Worm (Caenorhabditis elegans) whole organism, L1 larva: ENCODE data around the gene smrc-1.
A peak's percentile ranks its signal among the peaks of the same experiment; 100 is the strongest.

Experiments used
- C34B4.2 ChIP-seq: sonication (generic microtip); optimal IDR thresholded peaks from 2 replicates; lab custom pipeline; 2017; ENCODE audit warnings: mild to moderate bottlenecking, missing genetic modification characterization, missing compliant biosample characterization
- F16B12.6 ChIP-seq: fragments of 150-350 bp; optimal IDR thresholded peaks from 2 replicates; lab custom pipeline; 2014; ENCODE audit warnings: missing biosample characterization, missing genetic modification characterization
- Y116A8C.19 ChIP-seq: sonication (generic microtip); optimal IDR thresholded peaks from 2 replicates; lab custom pipeline; 2016; ENCODE audit warnings: missing compliant biosample characterization, missing genetic modification characterization, borderline replicate concordance
- alr-1 ChIP-seq: fragments of 200-800 bp; sonication (Bioruptor generic); optimal IDR thresholded peaks from 2 replicates; lab custom pipeline; 2018; ENCODE audit warnings: borderline replicate concordance, mild to moderate bottlenecking, missing genetic modification characterization, missing compliant biosample characterization
- aly-2 ChIP-seq: fragments of 150-350 bp; optimal IDR thresholded peaks from 2 replicates; lab custom pipeline; 2014; ENCODE audit warnings: missing biosample characterization, missing genetic modification characterization
- blmp-1 ChIP-seq: fragments of 150-350 bp; optimal IDR thresholded peaks from 2 replicates; lab custom pipeline; 2014; ENCODE audit warnings: missing biosample characterization, missing genetic modification characterization
- ceh-63 ChIP-seq: fragments of 200-800 bp; sonication (Bioruptor generic); optimal IDR thresholded peaks from 2 replicates; lab custom pipeline; 2018; ENCODE audit warnings: mild to moderate bottlenecking, missing genetic modification characterization, missing compliant biosample characterization
- ceh-82 ChIP-seq, 3 experiments: fragments of 150-350 bp in 1 of 3; sonication (generic microtip) in 2 of 3; optimal IDR thresholded peaks; 2 replicates each; lab custom pipeline; 2014 to 2017; ENCODE audit warnings: missing biosample characterization in 3 of 3, missing genetic modification characterization in 3 of 3
- ceh-90 ChIP-seq: sonication (generic microtip); optimal IDR thresholded peaks from 2 replicates; lab custom pipeline; 2016; ENCODE audit warnings: missing genetic modification characterization, missing compliant biosample characterization
- ces-1 ChIP-seq: fragments of 150-350 bp; optimal IDR thresholded peaks from 2 replicates; lab custom pipeline; 2014; ENCODE audit warnings: missing biosample characterization, missing genetic modification reagents, missing genetic modification characterization
- dpl-1 ChIP-seq, 3 experiments: fragments of 150-350 bp in 2 of 3; sonication (generic microtip) in 1 of 3; optimal IDR thresholded peaks; 2 replicates each; lab custom pipeline; 2014 to 2017; ENCODE audit warnings: missing biosample characterization in 3 of 3, missing genetic modification characterization in 3 of 3, missing genetic modification reagents in 3 of 3
- efl-1 ChIP-seq, 4 experiments: fragments of 150-350 bp; optimal IDR thresholded peaks in 3 of 4; peaks in 1 of 4; 1 replicate in 1 of 4; 2 replicates in 3 of 4; lab custom pipeline; 2014; ENCODE audit warnings: missing biosample characterization in 2 of 4, missing genetic modification characterization in 2 of 4, missing genetic modification reagents in 2 of 4
- efl-3 ChIP-seq: fragments of 200-800 bp; sonication (Bioruptor generic); optimal IDR thresholded peaks from 2 replicates; lab custom pipeline; 2018; ENCODE audit warnings: mild to moderate bottlenecking, missing genetic modification characterization, missing compliant biosample characterization
- egl-13 ChIP-seq: sonication (generic microtip); optimal IDR thresholded peaks from 2 replicates; lab custom pipeline; 2016; ENCODE audit warnings: missing genotype, missing genetic modification reagents, missing genetic modification characterization, missing compliant biosample characterization
- elt-2 ChIP-seq: sonication (generic microtip); optimal IDR thresholded peaks from 2 replicates; lab custom pipeline; 2016; ENCODE audit warnings: missing genetic modification characterization, mild to moderate bottlenecking, inconsistent platforms, missing compliant biosample characterization, missing genetic modification reagents
- elt-3 ChIP-seq, 6 experiments: fragments of 150-350 bp in 1 of 6; sonication (generic microtip); optimal IDR thresholded peaks; 2 replicates each; lab custom pipeline; 2017 to 2018; ENCODE audit warnings: missing biosample characterization in 6 of 6, missing genetic modification characterization in 6 of 6, inconsistent platforms in 1 of 6
- fkh-4 ChIP-seq: sonication (generic microtip); optimal IDR thresholded peaks from 2 replicates; lab custom pipeline; 2016; ENCODE audit warnings: missing compliant biosample characterization, missing genetic modification characterization, borderline replicate concordance
- fos-1 ChIP-seq: fragments of 150-350 bp; optimal IDR thresholded peaks from 2 replicates; lab custom pipeline; 2014; ENCODE audit warnings: missing biosample characterization, missing genetic modification characterization
- grh-1 ChIP-seq: fragments of 200-800 bp; sonication (Bioruptor generic); IDR thresholded peaks from 2 replicates; pipeline ENCODE4 v1.3.6; 2022; ENCODE audit warnings: missing genetic modification reagents, missing genetic modification characterization, missing compliant biosample characterization
- hpl-2 ChIP-seq: fragments of 150-350 bp; optimal IDR thresholded peaks from 2 replicates; lab custom pipeline; 2014; ENCODE audit warnings: missing biosample characterization, missing genetic modification reagents, missing genetic modification characterization
- irx-1 ChIP-seq: sonication (generic microtip); optimal IDR thresholded peaks from 2 replicates; lab custom pipeline; 2016; ENCODE audit warnings: missing genetic modification characterization, missing compliant biosample characterization
- isw-1 ChIP-seq: fragments of 200-800 bp; sonication (Bioruptor generic); IDR thresholded peaks from 2 replicates; pipeline ENCODE4 v1.3.6; 2022; ENCODE audit warnings: missing genetic modification characterization, missing compliant biosample characterization
- lin-13 ChIP-seq: fragments of 150-350 bp; optimal IDR thresholded peaks from 2 replicates; lab custom pipeline; 2014; ENCODE audit warnings: missing biosample characterization, missing genetic modification reagents, missing genetic modification characterization
- lin-15B ChIP-seq: fragments of 150-350 bp; sonication (generic microtip); optimal IDR thresholded peaks from 3 replicates; lab custom pipeline; 2014; ENCODE audit warnings: missing biosample characterization, missing genetic modification characterization
- lin-35 ChIP-seq, 2 experiments: fragments of 150-350 bp; optimal IDR thresholded peaks; 2 replicates each; lab custom pipeline; 2014; ENCODE audit warnings: missing biosample characterization in 2 of 2, missing genetic modification characterization in 2 of 2, missing genetic modification reagents in 2 of 2
- lin-39 ChIP-seq: fragments of 150-350 bp; optimal IDR thresholded peaks from 2 replicates; lab custom pipeline; 2014; ENCODE audit warnings: missing biosample characterization, missing genetic modification reagents, missing genetic modification characterization
- lir-3 ChIP-seq: sonication (generic microtip); optimal IDR thresholded peaks from 2 replicates; lab custom pipeline; 2016; ENCODE audit warnings: mild to moderate bottlenecking, missing genetic modification characterization, moderate library complexity, missing compliant biosample characterization; ENCODE audit not compliant: poor library complexity
- lsy-2 ChIP-seq, 2 experiments: fragments of 150-350 bp; optimal IDR thresholded peaks; 2 replicates each; lab custom pipeline; 2014; ENCODE audit warnings: missing biosample characterization in 2 of 2, missing genetic modification characterization in 2 of 2
- mab-9 ChIP-seq: fragments of 200-800 bp; sonication (Bioruptor generic); IDR thresholded peaks from 2 replicates; pipeline ENCODE4 v1.3.6; 2022; ENCODE audit warnings: missing genetic modification reagents, missing genetic modification characterization, missing compliant biosample characterization
- mef-2 ChIP-seq: fragments of 150-350 bp; optimal IDR thresholded peaks from 2 replicates; lab custom pipeline; 2014; ENCODE audit warnings: missing biosample characterization, missing genetic modification characterization
- mep-1 ChIP-seq: fragments of 150-350 bp; optimal IDR thresholded peaks from 2 replicates; lab custom pipeline; 2014; ENCODE audit warnings: missing biosample characterization, missing genetic modification characterization
- nhr-20 ChIP-seq: sonication (generic microtip); optimal IDR thresholded peaks from 2 replicates; lab custom pipeline; 2016; ENCODE audit warnings: mild to moderate bottlenecking, missing genetic modification characterization, missing compliant biosample characterization
- nhr-237 ChIP-seq: fragments of 150-350 bp; optimal IDR thresholded peaks from 2 replicates; lab custom pipeline; 2014; ENCODE audit warnings: missing biosample characterization, missing genetic modification characterization
- nhr-47 ChIP-seq: sonication (generic microtip); optimal IDR thresholded peaks from 2 replicates; lab custom pipeline; 2016; ENCODE audit warnings: mild to moderate bottlenecking, missing genetic modification characterization, moderate library complexity, missing compliant biosample characterization
- nhr-77 ChIP-seq: fragments of 150-350 bp; optimal IDR thresholded peaks from 2 replicates; lab custom pipeline; 2014; ENCODE audit warnings: missing biosample characterization, missing genetic modification characterization
- pag-3 ChIP-seq: sonication (generic microtip); optimal IDR thresholded peaks from 2 replicates; lab custom pipeline; 2017; ENCODE audit warnings: missing genetic modification characterization, mild to moderate bottlenecking, missing compliant biosample characterization, antibody characterized with exemption, borderline replicate concordance; ENCODE audit not compliant: insufficient read depth
- pax-3 ChIP-seq: fragments of 200-800 bp; sonication (Bioruptor generic); optimal IDR thresholded peaks from 2 replicates; lab custom pipeline; 2018; ENCODE audit warnings: mild to moderate bottlenecking, missing genetic modification characterization, moderate library complexity, missing compliant biosample characterization
- rnt-1 ChIP-seq: sonication (generic microtip); optimal IDR thresholded peaks from 2 replicates; lab custom pipeline; 2016; ENCODE audit warnings: mild to moderate bottlenecking, missing genetic modification characterization, moderate library complexity, missing compliant biosample characterization
- snpc-4 ChIP-seq: fragments of 150-350 bp; optimal IDR thresholded peaks from 2 replicates; lab custom pipeline; 2014; ENCODE audit warnings: missing biosample characterization, missing genetic modification characterization
- snu-23 ChIP-seq: sonication (generic microtip); optimal IDR thresholded peaks from 2 replicates; lab custom pipeline; 2016; ENCODE audit warnings: missing genetic modification characterization, missing compliant biosample characterization
- sox-4 ChIP-seq: sonication (generic microtip); optimal IDR thresholded peaks from 2 replicates; lab custom pipeline; 2016; ENCODE audit warnings: missing genetic modification characterization, missing compliant biosample characterization
- sptf-1 ChIP-seq: fragments of 150-350 bp; optimal IDR thresholded peaks from 2 replicates; lab custom pipeline; 2014; ENCODE audit warnings: missing biosample characterization, missing genetic modification characterization
- sup-37 ChIP-seq: fragments of 200-800 bp; sonication (Bioruptor generic); optimal IDR thresholded peaks from 2 replicates; lab custom pipeline; 2018; ENCODE audit warnings: mild to moderate bottlenecking, missing genetic modification characterization, missing compliant biosample characterization
- tlp-1 ChIP-seq: fragments of 150-350 bp; optimal IDR thresholded peaks from 2 replicates; lab custom pipeline; 2014; ENCODE audit warnings: missing biosample characterization, missing genetic modification characterization
- unc-130 ChIP-seq: fragments of 150-350 bp; optimal IDR thresholded peaks from 2 replicates; lab custom pipeline; 2017; ENCODE audit warnings: missing biosample characterization, missing genetic modification characterization, inconsistent platforms
- unc-30 ChIP-seq: sonication (generic microtip); optimal IDR thresholded peaks from 2 replicates; lab custom pipeline; 2017; ENCODE audit warnings: missing biosample characterization, missing genetic modification characterization
- unc-62 ChIP-seq: fragments of 150-350 bp; optimal IDR thresholded peaks from 2 replicates; lab custom pipeline; 2014; ENCODE audit warnings: missing biosample characterization, missing genetic modification reagents, missing genetic modification characterization
- unc-86 ChIP-seq: sonication (generic microtip); optimal IDR thresholded peaks from 2 replicates; lab custom pipeline; 2016; ENCODE audit warnings: missing genetic modification characterization, missing compliant biosample characterization
- ztf-11 ChIP-seq, 2 experiments: sonication (generic microtip); optimal IDR thresholded peaks; 2 replicates each; lab custom pipeline; 2016 to 2017; ENCODE audit warnings: missing genetic modification characterization in 2 of 2, missing biosample characterization in 1 of 2, missing compliant biosample characterization in 1 of 2
- ztf-4 ChIP-seq: fragments of 150-350 bp; optimal IDR thresholded peaks from 2 replicates; lab custom pipeline; 2014; ENCODE audit warnings: missing biosample characterization, missing genetic modification characterization

smrc-1 gene

ce11 chrIII:6420995-6421404, 30.3 kb downstream of the smrc-1 start (continued):
- no peak for TF ChIP-seq sptf-1 (tag; lab: Kevin White, UChicago)
- TF ChIP-seq ceh-63: no peak
- TF ChIP-seq ceh-90 (tag; lab: Kevin White, UChicago): no peak
- peak; percentile 60 for TF ChIP-seq nhr-77 (tag; lab: Kevin White, UChicago)
- peak; percentile 77 for TF ChIP-seq fkh-4 (tag; lab: Kevin White, UChicago)
- peak; percentile 92 for TF ChIP-seq grh-1 (GFP tag; lab: Robert Waterston, UW)
- peak; percentile 78 for TF ChIP-seq mep-1
- peak; percentile 87 for TF ChIP-seq irx-1 (tag; lab: Kevin White, UChicago)
- peak; percentile 88 for TF ChIP-seq pax-3 (tag; lab: Kevin White, UChicago)
- peak; percentile 22 for TF ChIP-seq hpl-2 (GFP tag; lab: Kevin White, UChicago)
- no peak for TF ChIP-seq alr-1 (tag; lab: Kevin White, UChicago)
- no peak for TF ChIP-seq tlp-1
- peak; percentile 73 for TF ChIP-seq snpc-4 (tag; lab: Kevin White, UChicago)
- no peak for TF ChIP-seq ces-1 (GFP tag; lab: Kevin White, UChicago)
- TF ChIP-seq sup-37: peak; percentile 77
- peak; percentile 81 to 88 for TF ChIP-seq lsy-2 (tag; optimal IDR thresholded peaks at IDR 0.05; lab: Kevin White, UChicago)
- TF ChIP-seq ztf-4 (tag; lab: Kevin White, UChicago): peak; percentile 89
- no peak for TF ChIP-seq lin-15B
- TF ChIP-seq unc-30 (tag; lab: Kevin White, UChicago): no peak
- TF ChIP-seq nhr-20 (tag; lab: Kevin White, UChicago): peak; percentile 98
- peak; percentile 80 for TF ChIP-seq sox-4 (tag; lab: Kevin White, UChicago)
- TF ChIP-seq mab-9: peak; percentile 91
- peak; percentile 76 for TF ChIP-seq lir-3
- TF ChIP-seq nhr-237 (tag; lab: Kevin White, UChicago): peak; percentile 22
- peak; percentile 93 for TF ChIP-seq unc-86 (tag; lab: Kevin White, UChicago)
- TF ChIP-seq snu-23 (GFP tag; lab: Kevin White, UChicago): peak; percentile 95
- TF ChIP-seq Y116A8C.19: no peak
- TF ChIP-seq nhr-47 (tag; lab: Kevin White, UChicago): peak; percentile 97
- TF ChIP-seq blmp-1 (tag; lab: Kevin White, UChicago): peak; percentile 54
- peak; percentile 31 for TF ChIP-seq F16B12.6
- peak in 3 of 6 experiments; percentile 20 to 85 (median 78) for TF ChIP-seq elt-3 (tag; optimal IDR thresholded peaks at IDR 0.05; lab: Kevin White, UChicago)
- TF ChIP-seq isw-1 (GFP tag; lab: Robert Waterston, UW): peak; percentile 87
- peak; percentile 61 for TF ChIP-seq efl-3 (GFP tag; lab: Kevin White, UChicago)
- TF ChIP-seq efl-1 (optimal IDR thresholded peaks at IDR 0.05; lab: Kevin White, UChicago): peak; percentile 91 to 99
- TF ChIP-seq efl-1 (GFP tag; optimal IDR thresholded peaks at IDR 0.05 in 1 of 2; lab: Kevin White, UChicago): peak; percentile 65 to 98
- TF ChIP-seq fos-1: peak; percentile 60
- peak; percentile 95 for TF ChIP-seq elt-2 (tag; lab: Kevin White, UChicago)
- peak; percentile 67 for TF ChIP-seq lin-39 (tag; lab: Kevin White, UChicago)
- TF ChIP-seq unc-62 (GFP tag; lab: Kevin White, UChicago): no peak
- TF ChIP-seq mef-2 (tag; lab: Kevin White, UChicago): peak; percentile 69
- TF ChIP-seq ceh-82 (tag; optimal IDR thresholded peaks at IDR 0.05; lab: Kevin White, UChicago): peak; percentile 72 to 87 (median 81)
- TF ChIP-seq egl-13: peak; percentile 87
- TF ChIP-seq unc-130 (tag; lab: Kevin White, UChicago): peak; percentile 83
- peak; percentile 76 to 81 for TF ChIP-seq lin-35 (GFP tag; optimal IDR thresholded peaks at IDR 0.05; lab: Kevin White, UChicago)
- no peak for TF ChIP-seq pag-3 (tag; lab: Kevin White, UChicago)
- TF ChIP-seq C34B4.2: peak; percentile 53
- TF ChIP-seq ztf-11 (tag; optimal IDR thresholded peaks at IDR 0.05; lab: Kevin White, UChicago): peak in 1 of 2 experiments; percentile 89
- peak; percentile 59 to 72 (median 69) for TF ChIP-seq dpl-1 (GFP tag; optimal IDR thresholded peaks at IDR 0.05; lab: Kevin White, UChicago)
- TF ChIP-seq rnt-1 (tag; lab: Kevin White, UChicago): peak; percentile 92
- peak; percentile 69 for TF ChIP-seq aly-2 (tag; lab: Kevin White, UChicago)
- TF ChIP-seq lin-13 (GFP tag; lab: Kevin White, UChicago): peak; percentile 63
